Fruit fly (Drosophila melanogaster): Measurements from ENCODE around the gene Peritrophin-15b.

Peritrophin-15b gene

DNA sequence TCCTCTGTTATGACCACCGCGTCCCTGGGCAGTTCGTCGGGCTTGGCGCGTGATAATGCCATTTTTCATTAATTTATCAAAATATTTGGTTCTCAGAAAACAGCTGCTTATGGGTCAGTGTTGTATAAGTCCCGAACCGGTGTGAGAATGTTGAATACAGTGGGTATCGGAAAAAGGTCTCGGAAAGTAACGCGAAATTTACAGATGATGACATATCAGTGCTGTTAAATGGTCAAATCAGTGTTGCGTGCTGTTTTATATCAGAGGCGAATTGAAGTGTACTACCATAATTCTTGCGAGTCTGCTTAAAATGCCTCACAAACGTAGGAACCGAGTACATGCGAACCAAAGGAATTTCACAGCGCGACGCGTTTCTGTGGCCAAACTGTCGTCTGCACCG, 12.1 kb downstream of the Peritrophin-15b start, which contains the start of the genes CG13392 and Rcd4 (continued):
- TF ChIP-seq ranshi (GFP tag; IDR thresholded peaks at IDR 0.05) (peak; percentile 67), CG3407 (GFP tag; optimal IDR thresholded peaks at IDR 0.05) (no peak), gcm2 (GFP tag; optimal IDR thresholded peaks at IDR 0.05) (peak; percentile 5), pum (GFP tag; optimal IDR thresholded peaks at IDR 0.05) (peak; percentile 61), Rfx (GFP tag; IDR thresholded peaks at IDR 0.05) (peak; percentile 88), toy (GFP tag; IDR thresholded peaks at IDR 0.05) (no peak), Atf6 (GFP tag; IDR thresholded peaks at IDR 0.05) (no peak), corto (GFP tag; optimal IDR thresholded peaks at IDR 0.05) (peak; percentile 38), HHEX (GFP tag; optimal IDR thresholded peaks at IDR 0.05) (peak; percentile 56), CG13624 (GFP tag; optimal IDR thresholded peaks at IDR 0.05) (peak; percentile 85), CG15601 (tag; optimal IDR thresholded peaks at IDR 0.05) (peak; percentile 14), CG8089 (GFP tag; optimal IDR thresholded peaks at IDR 0.05) (peak; percentile 11), CG32772 (GFP tag; IDR thresholded peaks at IDR 0.05) (peak; percentile 15; the same call in 1 of the 2 replicates), CG30403 (GFP tag; optimal IDR thresholded peaks at IDR 0.05) (peak; percentile 71), chinmo (GFP tag; IDR thresholded peaks at IDR 0.05; ENCODE audit: partially characterized antibody) (0 out of 4 replicates have a peak, but pooled peaks have one; percentile 56), luna (GFP tag; optimal IDR thresholded peaks at IDR 0.05) (peak; percentile 60), Deaf1 (tag; optimal IDR thresholded peaks at IDR 0.05) (peak; percentile 26), CG31365 (tag; optimal IDR thresholded peaks at IDR 0.05) (no peak), exex (tag; optimal IDR thresholded peaks at IDR 0.05) (peak; percentile 42), bab2 (GFP tag; optimal IDR thresholded peaks at IDR 0.05) (peak; percentile 76), Antp (GFP tag; optimal IDR thresholded peaks at IDR 0.05) (peak; percentile 85), NC2α (GFP tag; optimal IDR thresholded peaks at IDR 0.05) (peak; percentile 16), CG15514 (GFP tag; optimal IDR thresholded peaks at IDR 0.05) (peak; percentile 90), da (GFP tag; optimal IDR thresholded peaks at IDR 0.05) (peak; percentile 23), Meics (GFP tag; optimal IDR thresholded peaks at IDR 0.05) (peak; percentile 62), CG16779 (GFP tag; IDR thresholded peaks at IDR 0.05) (peak; percentile 84), Atf3 (GFP tag; optimal IDR thresholded peaks at IDR 0.05) (peak; percentile 59), gsb (GFP tag; IDR thresholded peaks at IDR 0.05) (0 out of 2 replicates have a peak, but pooled peaks have one; percentile 13), CG11085 (GFP tag; IDR thresholded peaks at IDR 0.05) (peak; percentile 61; the same call in 1 of the 2 replicates), CG10209 (GFP tag; optimal IDR thresholded peaks at IDR 0.05) (peak; percentile 57), zf30C (GFP tag; optimal IDR thresholded peaks at IDR 0.05) (peak; percentile 36), CG7987 (GFP tag; optimal IDR thresholded peaks at IDR 0.05) (peak; percentile 71), CG10565 (GFP tag; optimal IDR thresholded peaks at IDR 0.05) (no peak), YL-1 (GFP tag; optimal IDR thresholded peaks at IDR 0.05) (peak; percentile 71), sisA (GFP tag; IDR thresholded peaks at IDR 0.05) (0 out of 2 replicates have a peak, but pooled peaks have one; percentile 33), CG14014 (GFP tag; IDR thresholded peaks at IDR 0.05) (peak; percentile 53), Med (GFP tag) (peak; percentile 97), kah (GFP tag; optimal IDR thresholded peaks at IDR 0.05) (peak; percentile 33), onecut (GFP tag; IDR thresholded peaks at IDR 0.05) (peak; percentile 49; the same call in 1 of the 2 replicates), PHDP (tag; optimal IDR thresholded peaks at IDR 0.05) (peak; percentile 58), btn (GFP tag; optimal IDR thresholded peaks at IDR 0.05) (peak; percentile 30), CG1602 (GFP tag; optimal IDR thresholded peaks at IDR 0.05) (peak; percentile 7), CG16863 (GFP tag; optimal IDR thresholded peaks at IDR 0.05) (peak; percentile 66), Ravus (GFP tag; IDR thresholded peaks at IDR 0.05) (no peak), CG3163 (GFP tag; optimal IDR thresholded peaks at IDR 0.05) (peak; percentile 64), vvl (GFP tag; IDR thresholded peaks at IDR 0.05) (peak; percentile 87), dpn (GFP tag; optimal IDR thresholded peaks at IDR 0.05) (peak; percentile 70 to 82), pan (optimal IDR thresholded peaks at IDR 0.05) (no peak), pan (GFP tag; optimal IDR thresholded peaks at IDR 0.05 in 1 of 2, IDR thresholded peaks at IDR 0.05 in 1 of 2) (peak in 1 of 2 experiments; percentile 58), D19B (GFP tag; optimal IDR thresholded peaks at IDR 0.05) (peak; percentile 29), CG1832 (GFP tag; optimal IDR thresholded peaks at IDR 0.05) (no peak)
